Fruit fly (Drosophila melanogaster) Kc167 (cell line): ENCODE measurements around the gene PGRP-LA.

Experiments used
- Myc ChIP-seq: fragments of >200 bp; optimal IDR thresholded peaks from 2 replicates; lab custom pipeline; 2017; ENCODE audit warnings: missing external identifiers
- Sin3A ChIP-seq: fragments of >200 bp; optimal IDR thresholded peaks from 2 replicates; lab custom pipeline; 2018; ENCODE audit warnings: missing external identifiers
- h ChIP-seq: fragments of >200 bp; optimal IDR thresholded peaks from 3 replicates; lab custom pipeline; 2018; ENCODE audit warnings: missing external identifiers
- insv ChIP-seq: fragments of >200 bp; optimal IDR thresholded peaks from 3 replicates; lab custom pipeline; 2018; ENCODE audit warnings: missing external identifiers
- psq ChIP-seq: fragments of >200 bp; optimal IDR thresholded peaks from 2 replicates; lab custom pipeline; 2017; ENCODE audit warnings: missing external identifiers
- ttk ChIP-seq: sonication (Bioruptor generic); optimal IDR thresholded peaks from 2 replicates; lab custom pipeline; 2017; ENCODE audit warnings: missing external identifiers

PGRP-LA gene

dm6 chr3L:9356138-9356753 lies 22.1 kb downstream of the PGRP-LA start:
- TF ChIP-seq Sin3A (no peak), Myc (lab: Kevin White, UChicago) (no peak), h (lab: Kevin White, UChicago) (no peak), psq (lab: Kevin White, UChicago) (no peak), insv (no peak)

dm6 chr3L:9357830-9358712 lies 23.9 kb downstream of the PGRP-LA start:
- TF ChIP-seq Sin3A: no peak
- TF ChIP-seq h (lab: Kevin White, UChicago): no peak
- no peak for TF ChIP-seq ttk (lab: Kevin White, UChicago)
- TF ChIP-seq Myc (lab: Kevin White, UChicago): no peak
- no peak for TF ChIP-seq insv
- TF ChIP-seq psq (lab: Kevin White, UChicago): no peak

dm6 chr3L:9358713-9359040 lies 24.5 kb downstream of the PGRP-LA start, which contains the start of the genes UGP and Svip:
Gene UGP (minus strand): TSS chr3L:9358935.
Gene Svip (plus strand): TSS chr3L:9358999.
- TF ChIP-seq ttk (lab: Kevin White, UChicago) (no peak), Myc (lab: Kevin White, UChicago) (no peak), Sin3A (no peak), psq (lab: Kevin White, UChicago) (no peak), h (lab: Kevin White, UChicago) (no peak), insv (no peak)

- TF ChIP-seq Sin3A (no peak), psq (lab: Kevin White, UChicago) (no peak), h (lab: Kevin White, UChicago) (no peak), insv (no peak), Myc (lab: Kevin White, UChicago) (no peak), ttk (lab: Kevin White, UChicago) (no peak)
Measured at dm6 chr3L:9360217-9360692, 26.1 kb downstream of the PGRP-LA start, which contains the start of gene Pdxk. Gene Pdxk (plus strand): TSS chr3L:9360316.

dm6 chr3L:9361894-9362293 lies 27.8 kb downstream of the PGRP-LA start, which contains the start of gene CG34456:
Gene CG34456 (plus strand): TSS chr3L:9362108.
- TF ChIP-seq Myc (lab: Kevin White, UChicago): no peak

- no peak for TF ChIP-seq psq (lab: Kevin White, UChicago)
- no peak for TF ChIP-seq Sin3A
- no peak for TF ChIP-seq ttk (lab: Kevin White, UChicago)
- TF ChIP-seq insv: no peak
- no peak for TF ChIP-seq Myc (lab: Kevin White, UChicago)
- no peak for TF ChIP-seq h (lab: Kevin White, UChicago)
Measured at dm6 chr3L:9364131-9364530, 30.0 kb downstream of the PGRP-LA start, which contains the start of gene mRRF1. Gene mRRF1 (plus strand): TSS chr3L:9364350.

- TF ChIP-seq Sin3A (no peak), psq (lab: Kevin White, UChicago) (peak; percentile 70)
Measured at dm6 chr3L:9366850-9367430, 32.8 kb downstream of the PGRP-LA start, which contains the start of the genes Klp67A and CG4452. Gene Klp67A (minus strand): TSS chr3L:9367046. Gene CG4452 (plus strand): TSS chr3L:9367377.

dm6 chr3L:9367431-9367867 lies 33.3 kb downstream of the PGRP-LA start:
- TF ChIP-seq Myc (lab: Kevin White, UChicago) (no peak), insv (no peak), psq (lab: Kevin White, UChicago) (no peak), Sin3A (no peak), h (lab: Kevin White, UChicago) (no peak), ttk (lab: Kevin White, UChicago) (no peak)

dm6 chr3L:9368665-9369064 lies 34.5 kb downstream of the PGRP-LA start:
- TF ChIP-seq ttk (lab: Kevin White, UChicago) (no peak), insv (no peak)

- no peak for TF ChIP-seq h (lab: Kevin White, UChicago)
- TF ChIP-seq ttk (lab: Kevin White, UChicago): no peak
- no peak for TF ChIP-seq Myc (lab: Kevin White, UChicago)
- no peak for TF ChIP-seq Sin3A
- no peak for TF ChIP-seq insv
- no peak for TF ChIP-seq psq (lab: Kevin White, UChicago)
Measured at dm6 chr3L:9370907-9371365, 36.8 kb downstream of the PGRP-LA start, which contains the start of gene Fdx1. Gene Fdx1 (minus strand): TSS chr3L:9371238.

dm6 chr3L:9372278-9372975 lies 38.3 kb downstream of the PGRP-LA start, which contains the start of the genes Hsp67Bc, CG4456 and Hsp22:
Gene Hsp67Bc (minus strand): TSS chr3L:9372497.
Gene CG4456 (plus strand): TSS chr3L:9372722.
Gene Hsp22 (plus strand): TSS chr3L:9372931.
- no peak for TF ChIP-seq ttk (lab: Kevin White, UChicago)
- no peak for TF ChIP-seq psq (lab: Kevin White, UChicago)
- no peak for TF ChIP-seq Sin3A
- TF ChIP-seq Myc (lab: Kevin White, UChicago): no peak
- no peak for TF ChIP-seq insv
- no peak for TF ChIP-seq h (lab: Kevin White, UChicago)
